Worm (Caenorhabditis elegans) whole organism, L3 larva: ENCODE results near the gene dop-4.

Source experiments
- ama-1 ChIP-seq: fragments of 150-350 bp; optimal IDR thresholded peaks from 2 replicates; lab custom pipeline; 2018
- ceh-16 ChIP-seq: sonication (generic microtip); optimal IDR thresholded peaks from 2 replicates; lab custom pipeline; 2017; ENCODE audit warnings: missing biosample characterization, missing genetic modification characterization
- elt-2 ChIP-seq: sonication (generic microtip); optimal IDR thresholded peaks from 2 replicates; lab custom pipeline; 2016; ENCODE audit warnings: missing genetic modification reagents, mild to moderate bottlenecking, missing genetic modification characterization, missing compliant biosample characterization
- lin-15B ChIP-seq: fragments of 150-350 bp; optimal IDR thresholded peaks from 2 replicates; lab custom pipeline; 2014; ENCODE audit warnings: missing biosample characterization, missing genetic modification characterization
- nhr-237 ChIP-seq: fragments of 150-350 bp; optimal IDR thresholded peaks from 2 replicates; lab custom pipeline; 2014; ENCODE audit warnings: missing biosample characterization, missing genetic modification characterization
- nhr-76 ChIP-seq: fragments of 150-350 bp; sonication (generic microtip); optimal IDR thresholded peaks from 5 replicates; lab custom pipeline; 2014; ENCODE audit warnings: missing biosample characterization, missing genetic modification characterization
- pqm-1 ChIP-seq: fragments of 150-350 bp; optimal IDR thresholded peaks from 2 replicates; lab custom pipeline; 2017; ENCODE audit warnings: missing biosample characterization, missing genetic modification characterization, inconsistent platforms
- ztf-11 ChIP-seq: fragments of 150-350 bp; optimal IDR thresholded peaks from 2 replicates; lab custom pipeline; 2014; ENCODE audit warnings: missing biosample characterization, missing genetic modification characterization

DNA sequence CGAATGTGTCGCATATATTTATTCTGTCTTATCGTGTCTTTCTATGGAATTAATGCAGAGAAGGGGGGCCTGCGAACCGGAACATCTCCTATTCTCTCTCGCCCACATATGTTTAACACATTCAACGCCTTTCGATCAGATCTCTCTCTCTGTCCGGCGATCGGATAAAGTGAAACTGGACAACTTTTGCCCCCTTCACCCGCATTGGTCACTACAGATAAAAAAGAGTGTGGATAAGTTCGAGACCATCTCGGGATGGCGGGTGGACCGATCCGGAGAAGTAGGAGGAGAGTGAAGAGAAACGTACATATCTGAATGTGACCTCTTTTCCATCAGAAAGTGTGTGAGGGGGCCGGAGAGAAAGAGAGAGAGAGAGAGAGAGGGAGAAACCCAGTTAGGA, 16.0 kb downstream of the dop-4 start, which contains the start of gene H42K12.3:
- TF ChIP-seq ceh-16 (tag; lab: Kevin White, UChicago) = no peak
- no peak for TF ChIP-seq lin-15B (tag; lab: Kevin White, UChicago)
- no peak for TF ChIP-seq elt-2 (tag; lab: Kevin White, UChicago)
- no peak for TF ChIP-seq ama-1
- TF ChIP-seq pqm-1 = no peak
- no peak for TF ChIP-seq ztf-11 (tag; lab: Kevin White, UChicago)
- TF ChIP-seq nhr-76 = no peak
- TF ChIP-seq nhr-237 (tag; lab: Kevin White, UChicago) = no peak
